Worm (Caenorhabditis elegans) whole organism, L2 larva: ENCODE results near the gene C49G7.10.

ENCODE experiments used
- aly-2 ChIP-seq: fragments of 150-350 bp; optimal IDR thresholded peaks from 2 replicates; lab custom pipeline; 2014; ENCODE audit warnings: missing biosample characterization, missing genetic modification characterization
- blmp-1 ChIP-seq: sonication (generic microtip); optimal IDR thresholded peaks from 2 replicates; lab custom pipeline; 2017; ENCODE audit warnings: missing genetic modification characterization, mild to moderate bottlenecking, missing compliant biosample characterization, antibody characterized with exemption, moderate library complexity; ENCODE audit not compliant: insufficient read depth
- fos-1 ChIP-seq: fragments of 150-350 bp; optimal IDR thresholded peaks from 2 replicates; lab custom pipeline; 2014; ENCODE audit warnings: missing biosample characterization, missing genetic modification characterization
- lin-11 ChIP-seq: fragments of 150-350 bp; sonication (generic microtip); optimal IDR thresholded peaks from 2 replicates; lab custom pipeline; 2014; ENCODE audit warnings: missing biosample characterization, missing genetic modification characterization, inconsistent platforms, mixed read lengths
- nhr-10 ChIP-seq: sonication (generic microtip); optimal IDR thresholded peaks from 2 replicates; lab custom pipeline; 2017; ENCODE audit warnings: missing biosample characterization, missing genetic modification characterization
- nhr-11 ChIP-seq: fragments of 150-350 bp; optimal IDR thresholded peaks from 2 replicates; lab custom pipeline; 2014; ENCODE audit warnings: missing biosample characterization, missing genetic modification characterization
- nhr-23 ChIP-seq: fragments of 150-350 bp; optimal IDR thresholded peaks from 2 replicates; lab custom pipeline; 2014; ENCODE audit warnings: missing biosample characterization, missing genetic modification reagents, missing genetic modification characterization
- nhr-25 ChIP-seq: fragments of 150-350 bp; sonication (generic microtip); optimal IDR thresholded peaks from 3 replicates; lab custom pipeline; 2014; ENCODE audit warnings: missing biosample characterization, missing genetic modification characterization
- snpc-4 ChIP-seq: fragments of 150-350 bp; optimal IDR thresholded peaks from 2 replicates; lab custom pipeline; 2014; ENCODE audit warnings: missing biosample characterization, missing genetic modification characterization
- unc-39 ChIP-seq: fragments of 150-350 bp; optimal IDR thresholded peaks from 2 replicates; lab custom pipeline; 2014; ENCODE audit warnings: missing biosample characterization, missing genetic modification characterization
- unc-62 ChIP-seq: fragments of 150-350 bp; optimal IDR thresholded peaks from 2 replicates; lab custom pipeline; 2014; ENCODE audit warnings: missing biosample characterization, missing genetic modification reagents, missing genetic modification characterization

DNA sequence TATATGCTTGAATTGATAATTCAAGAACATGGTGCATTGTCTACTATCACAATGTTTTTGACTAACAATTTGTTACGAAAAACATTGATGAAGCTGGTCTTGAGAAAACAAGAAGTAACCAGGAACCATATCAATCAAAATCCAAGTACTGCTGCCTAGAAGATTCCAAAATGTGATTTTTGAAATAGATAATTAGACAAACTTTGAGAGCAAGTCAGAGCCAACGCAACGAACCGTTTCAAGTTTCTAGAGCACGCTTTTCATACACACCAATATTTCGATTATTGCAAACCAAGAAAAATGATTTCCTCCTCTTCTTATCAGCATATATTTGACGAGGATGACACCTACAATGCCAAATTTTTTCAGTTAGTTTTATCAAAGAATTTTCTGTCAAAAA lies 25.0 kb downstream of the C49G7.10 start, which contains the start of gene srw-89:
- no peak for TF ChIP-seq unc-62 (GFP tag; lab: Kevin White, UChicago)
- no peak for TF ChIP-seq fos-1 (tag; lab: Kevin White, UChicago)
- no peak for TF ChIP-seq snpc-4 (tag; lab: Kevin White, UChicago)
- TF ChIP-seq aly-2 (tag; lab: Kevin White, UChicago), result no peak
- no peak for TF ChIP-seq nhr-23
- no peak for TF ChIP-seq nhr-25 (tag; lab: Kevin White, UChicago)
- TF ChIP-seq blmp-1 (tag; lab: Kevin White, UChicago), result no peak
- no peak for TF ChIP-seq unc-39 (tag; lab: Kevin White, UChicago)
- no peak for TF ChIP-seq nhr-10 (tag; lab: Kevin White, UChicago)
- no peak for TF ChIP-seq nhr-11
- no peak for TF ChIP-seq lin-11 (tag; lab: Kevin White, UChicago)
